Worm (Caenorhabditis elegans): ENCODE results near the gene C17F4.8.

The C17F4.8 gene

DNA sequence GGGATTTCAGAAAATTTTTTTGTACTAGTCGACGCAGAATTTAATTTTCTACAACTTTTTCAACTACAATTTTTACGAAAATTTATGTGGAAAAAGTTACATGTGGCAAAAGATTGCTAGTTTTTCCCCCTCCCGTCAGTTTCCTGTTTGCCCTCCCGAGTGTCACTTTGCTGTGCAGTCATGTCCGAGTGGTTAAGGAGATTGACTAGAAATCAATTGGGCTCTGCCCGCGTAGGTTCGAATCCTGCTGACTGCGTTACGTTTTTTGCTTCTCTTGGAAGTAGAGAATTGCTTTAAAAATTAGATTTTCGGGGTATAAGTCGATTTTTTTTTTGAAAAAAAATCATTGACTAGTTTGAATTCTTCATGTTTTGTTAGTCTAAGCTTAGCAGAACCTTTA, 33.2 kb upstream of the C17F4.8 start:
- TF ChIP-seq ceh-13 (GFP tag; optimal IDR thresholded peaks at IDR 0.05) (peak; percentile 49), scrt-1 (GFP tag; IDR thresholded peaks at IDR 0.05) (0 out of 2 replicates have a peak, but pooled peaks have one; percentile 19), tbx-11 (GFP tag; IDR thresholded peaks at IDR 0.05) (peak; percentile 58), tbx-37 (GFP tag; conservative IDR thresholded peaks at IDR 0.05) (no peak), ets-7 (tag; optimal IDR thresholded peaks at IDR 0.05) (no peak), hnd-1 (tag; optimal IDR thresholded peaks at IDR 0.05) (peak; percentile 1), tra-4 (tag; optimal IDR thresholded peaks at IDR 0.05) (no peak), sea-1 (GFP tag; conservative IDR thresholded peaks at IDR 0.05) (no peak), B0310.2 (tag; optimal IDR thresholded peaks at IDR 0.05) (no peak), ceh-36 (tag; optimal IDR thresholded peaks at IDR 0.05) (no peak), F13C5.2 (tag; optimal IDR thresholded peaks at IDR 0.05) (no peak), aly-1 (tag; optimal IDR thresholded peaks at IDR 0.05) (no peak), pes-1 (GFP tag; IDR thresholded peaks at IDR 0.05) (peak; percentile 82), ama-1 (optimal IDR thresholded peaks at IDR 0.05) (no peak), flt-1 (GFP tag; IDR thresholded peaks at IDR 0.05) (peak; percentile 60; the same call in 1 of the 2 replicates), hmbx-1 (tag; optimal IDR thresholded peaks at IDR 0.05) (no peak), hmg-4 (GFP tag; optimal IDR thresholded peaks at IDR 0.05) (no peak)

DNA sequence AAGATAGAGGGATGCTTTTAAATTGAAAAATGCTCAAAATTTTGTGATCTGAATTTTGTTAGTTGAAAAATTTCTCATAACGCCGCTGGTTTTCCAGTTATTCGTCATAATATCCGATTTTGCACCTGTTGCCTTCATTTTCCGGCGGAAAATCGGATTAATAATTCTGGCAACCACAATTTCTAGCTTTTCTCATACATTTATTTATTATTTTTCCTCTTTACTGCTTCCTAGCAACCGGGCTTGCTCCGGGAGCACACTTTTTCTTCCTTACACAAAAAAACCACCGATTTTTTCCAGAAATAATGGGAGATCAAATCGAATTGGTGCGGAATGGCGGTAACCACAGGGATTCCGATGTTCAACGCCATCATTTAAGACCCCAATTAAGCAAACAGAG, 32.7 kb upstream of the C17F4.8 start, which contains the start of gene F02E11.7:
Gene F02E11.7, plus strand, starts transcription at position 301 of the 400 bp plus-strand sequence.
- TF ChIP-seq hmbx-1 (tag; optimal IDR thresholded peaks at IDR 0.05): no peak
- no peak for TF ChIP-seq tra-4 (tag; optimal IDR thresholded peaks at IDR 0.05)
- no peak for TF ChIP-seq F13C5.2 (tag; optimal IDR thresholded peaks at IDR 0.05)
- TF ChIP-seq ceh-13 (GFP tag; optimal IDR thresholded peaks at IDR 0.05): no peak
- no peak for TF ChIP-seq ceh-36 (tag; optimal IDR thresholded peaks at IDR 0.05)
- no peak for TF ChIP-seq ets-7 (tag; optimal IDR thresholded peaks at IDR 0.05)
- TF ChIP-seq pes-1 (GFP tag; IDR thresholded peaks at IDR 0.05): no peak
- no peak for TF ChIP-seq tbx-37 (GFP tag; conservative IDR thresholded peaks at IDR 0.05)
- no peak for TF ChIP-seq hmg-4 (GFP tag; optimal IDR thresholded peaks at IDR 0.05)
- TF ChIP-seq scrt-1 (GFP tag; IDR thresholded peaks at IDR 0.05): no peak
- no peak for TF ChIP-seq B0310.2 (tag; optimal IDR thresholded peaks at IDR 0.05)
- no peak for TF ChIP-seq ama-1 (optimal IDR thresholded peaks at IDR 0.05)
- TF ChIP-seq tbx-11 (GFP tag; IDR thresholded peaks at IDR 0.05): no peak

DNA sequence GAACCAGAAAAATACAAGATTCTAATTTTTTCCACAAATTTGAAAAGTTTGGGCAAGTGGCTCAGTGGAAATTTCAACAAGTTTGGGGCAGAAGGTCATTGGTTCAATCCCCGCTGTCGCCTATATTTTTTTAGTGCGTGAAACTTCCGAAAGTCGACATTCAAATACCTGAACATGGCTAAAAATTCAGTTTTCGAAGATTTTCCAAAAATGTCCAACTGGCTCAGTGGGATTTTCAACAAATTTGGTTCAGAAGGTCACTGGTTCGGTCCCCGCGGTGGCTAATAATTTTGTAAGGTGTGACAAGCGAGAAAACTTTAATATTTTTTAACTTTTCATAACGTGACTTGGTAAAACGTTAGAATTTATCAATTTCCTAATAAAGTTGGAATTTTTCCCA, 30.1 kb upstream of the C17F4.8 start:
- no peak for TF ChIP-seq hmbx-1 (tag; optimal IDR thresholded peaks at IDR 0.05)
- no peak for TF ChIP-seq ets-7 (tag; optimal IDR thresholded peaks at IDR 0.05)
- no peak for TF ChIP-seq scrt-1 (GFP tag; IDR thresholded peaks at IDR 0.05)
- no peak for TF ChIP-seq pes-1 (GFP tag; IDR thresholded peaks at IDR 0.05)
- no peak for TF ChIP-seq tra-4 (tag; optimal IDR thresholded peaks at IDR 0.05)
- no peak for TF ChIP-seq F13C5.2 (tag; optimal IDR thresholded peaks at IDR 0.05)
- no peak for TF ChIP-seq ama-1 (optimal IDR thresholded peaks at IDR 0.05)
- TF ChIP-seq flt-1 (GFP tag; IDR thresholded peaks at IDR 0.05): no peak
- TF ChIP-seq ceh-13 (GFP tag; optimal IDR thresholded peaks at IDR 0.05): no peak
- TF ChIP-seq tbx-11 (GFP tag; IDR thresholded peaks at IDR 0.05): no peak
- TF ChIP-seq ceh-36 (tag; optimal IDR thresholded peaks at IDR 0.05): no peak
- TF ChIP-seq hmg-4 (GFP tag; optimal IDR thresholded peaks at IDR 0.05): no peak
- no peak for TF ChIP-seq sea-1 (GFP tag; conservative IDR thresholded peaks at IDR 0.05)

DNA sequence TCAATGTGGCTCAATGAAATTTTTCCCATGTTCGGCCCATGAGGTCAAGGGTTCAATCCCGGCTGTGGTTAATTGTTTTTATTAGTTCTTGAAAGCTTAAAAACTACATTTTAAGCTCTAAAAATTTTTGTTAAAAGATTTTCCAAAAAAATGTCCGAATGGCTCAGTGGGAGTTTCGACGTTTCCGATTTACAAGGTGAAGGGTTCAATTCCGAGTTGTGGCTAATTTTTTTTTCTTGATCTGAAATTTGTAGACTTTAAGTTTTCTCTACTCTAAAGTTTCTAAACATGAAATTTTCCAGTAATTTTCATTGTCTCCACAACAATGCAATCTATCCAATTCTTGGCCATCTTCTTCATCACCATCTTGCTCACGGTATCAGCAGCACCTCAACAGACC, 27.9 kb upstream of the C17F4.8 start, which contains the start of gene F02E11.2:
Gene F02E11.2, plus strand, starts transcription at position 301 of the 400 bp plus-strand sequence.
- no peak for TF ChIP-seq ama-1 (optimal IDR thresholded peaks at IDR 0.05)

DNA sequence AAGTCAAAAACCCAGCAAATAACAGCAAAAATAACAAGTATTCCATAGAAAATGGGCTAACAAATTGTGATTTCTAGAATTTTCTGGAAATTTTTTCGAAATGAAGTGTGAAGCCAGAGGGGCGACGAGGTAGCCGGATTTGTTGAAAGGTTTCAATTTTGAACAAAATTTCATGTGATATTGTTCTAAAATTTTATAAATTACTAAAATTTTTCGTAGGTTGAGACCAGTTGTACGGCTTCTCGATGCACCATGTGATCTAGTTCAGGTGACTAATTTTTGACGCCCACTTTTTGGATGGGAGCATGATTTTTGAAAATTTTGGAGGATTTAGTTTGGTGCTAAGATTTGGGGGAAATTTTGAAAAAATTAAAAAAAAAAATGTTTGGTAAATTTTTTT, 24.6 kb upstream of the C17F4.8 start, which contains the start of gene gcy-19:
Gene gcy-19, minus strand, starts transcription at position 101 of the 400 bp plus-strand sequence.
- TF ChIP-seq flt-1 (GFP tag; IDR thresholded peaks at IDR 0.05): no peak
- no peak for TF ChIP-seq scrt-1 (GFP tag; IDR thresholded peaks at IDR 0.05)
- no peak for TF ChIP-seq F13C5.2 (tag; optimal IDR thresholded peaks at IDR 0.05)
- no peak for TF ChIP-seq tbx-11 (GFP tag; IDR thresholded peaks at IDR 0.05)
- no peak for TF ChIP-seq aly-1 (tag; optimal IDR thresholded peaks at IDR 0.05)
- no peak for TF ChIP-seq ama-1 (optimal IDR thresholded peaks at IDR 0.05)
- no peak for TF ChIP-seq ceh-13 (GFP tag; optimal IDR thresholded peaks at IDR 0.05)

DNA sequence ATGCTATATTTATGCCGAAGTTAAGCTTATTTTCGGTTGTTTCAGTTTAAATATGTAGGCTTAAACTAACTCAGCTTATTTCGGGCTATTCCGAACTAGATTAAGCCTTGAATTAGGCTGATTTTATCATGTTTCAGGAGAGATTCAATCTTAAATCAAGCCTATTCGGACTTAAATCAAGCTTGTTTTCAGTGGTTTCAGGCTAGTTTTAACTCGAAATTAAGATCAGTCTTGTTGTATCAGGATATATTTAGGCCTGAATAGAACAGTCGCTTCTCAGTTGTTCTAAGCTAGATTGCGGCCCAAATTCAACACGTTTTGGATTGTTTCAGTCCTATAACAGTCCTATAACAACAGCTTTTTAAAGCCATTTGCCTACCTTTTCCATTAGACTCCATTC, 17.2 kb upstream of the C17F4.8 start:
- TF ChIP-seq tra-4 (tag; optimal IDR thresholded peaks at IDR 0.05) (no peak), ceh-13 (GFP tag; optimal IDR thresholded peaks at IDR 0.05) (no peak), hnd-1 (tag; optimal IDR thresholded peaks at IDR 0.05) (no peak), F13C5.2 (tag; optimal IDR thresholded peaks at IDR 0.05) (no peak), tbx-11 (GFP tag; IDR thresholded peaks at IDR 0.05) (no peak), aly-1 (tag; optimal IDR thresholded peaks at IDR 0.05) (no peak), B0310.2 (tag; optimal IDR thresholded peaks at IDR 0.05) (no peak), sea-1 (GFP tag; conservative IDR thresholded peaks at IDR 0.05) (no peak), ets-7 (tag; optimal IDR thresholded peaks at IDR 0.05) (no peak), ama-1 (optimal IDR thresholded peaks at IDR 0.05) (no peak), hmg-4 (GFP tag; optimal IDR thresholded peaks at IDR 0.05) (no peak), ceh-36 (tag; optimal IDR thresholded peaks at IDR 0.05) (no peak), pes-1 (GFP tag; IDR thresholded peaks at IDR 0.05) (no peak), hmbx-1 (tag; optimal IDR thresholded peaks at IDR 0.05) (no peak)

DNA sequence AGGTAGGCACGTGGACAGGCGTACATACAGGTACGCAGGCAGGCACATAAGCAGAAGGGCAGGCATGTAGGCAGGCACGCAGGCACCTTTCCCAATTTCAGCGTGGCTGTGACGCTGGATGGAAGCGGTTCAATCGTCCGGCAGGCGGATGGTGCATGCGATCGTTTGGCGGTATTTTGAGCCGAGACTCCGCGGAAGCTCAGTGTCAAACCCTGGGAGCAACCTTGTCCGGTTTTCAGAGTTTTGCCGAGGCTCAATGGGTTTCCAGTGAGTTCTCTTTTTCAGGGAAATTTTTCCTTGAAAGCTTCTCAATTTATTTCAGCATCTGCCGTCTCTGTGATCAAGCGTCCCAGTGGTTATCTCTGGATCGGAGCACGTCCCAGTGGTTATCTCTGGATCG, 15.6 kb upstream of the C17F4.8 start:
- TF ChIP-seq hnd-1 (tag; optimal IDR thresholded peaks at IDR 0.05): no peak

DNA sequence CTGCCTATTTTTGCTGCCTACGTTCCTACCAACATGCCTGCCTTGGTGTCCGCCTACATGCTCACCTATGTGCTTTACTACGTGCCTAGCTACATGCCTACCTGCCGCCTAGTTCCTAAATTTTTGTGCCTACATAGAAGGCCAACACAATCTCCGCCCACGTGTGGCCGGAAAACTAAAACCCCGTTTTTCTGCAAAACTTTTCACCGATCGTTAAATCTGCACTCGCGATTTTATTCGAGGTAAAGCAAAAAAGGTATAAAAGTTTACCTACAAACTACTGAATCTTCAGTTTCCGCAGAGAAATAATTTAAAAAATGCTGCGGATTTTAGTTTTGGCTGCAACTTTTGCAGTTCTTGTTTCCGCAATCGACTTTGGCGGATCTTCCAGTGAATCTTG, 14.8 kb upstream of the C17F4.8 start, which contains the start of gene clec-124:
Gene clec-124, plus strand, starts transcription at position 301 of the 400 bp plus-strand sequence.
- no peak for TF ChIP-seq hmg-4 (GFP tag; optimal IDR thresholded peaks at IDR 0.05)
- TF ChIP-seq F13C5.2 (tag; optimal IDR thresholded peaks at IDR 0.05): no peak
- TF ChIP-seq ama-1 (optimal IDR thresholded peaks at IDR 0.05): no peak
- no peak for TF ChIP-seq tbx-11 (GFP tag; IDR thresholded peaks at IDR 0.05)
- no peak for TF ChIP-seq ceh-13 (GFP tag; optimal IDR thresholded peaks at IDR 0.05)
- TF ChIP-seq pes-1 (GFP tag; IDR thresholded peaks at IDR 0.05): no peak
- TF ChIP-seq ets-7 (tag; optimal IDR thresholded peaks at IDR 0.05): no peak
- TF ChIP-seq aly-1 (tag; optimal IDR thresholded peaks at IDR 0.05): no peak
- no peak for TF ChIP-seq hmbx-1 (tag; optimal IDR thresholded peaks at IDR 0.05)
- TF ChIP-seq flt-1 (GFP tag; IDR thresholded peaks at IDR 0.05): no peak
- TF ChIP-seq sea-1 (GFP tag; conservative IDR thresholded peaks at IDR 0.05): no peak
- TF ChIP-seq scrt-1 (GFP tag; IDR thresholded peaks at IDR 0.05): no peak
- no peak for TF ChIP-seq ceh-36 (tag; optimal IDR thresholded peaks at IDR 0.05)
- no peak for TF ChIP-seq tbx-37 (GFP tag; conservative IDR thresholded peaks at IDR 0.05)
- TF ChIP-seq hnd-1 (tag; optimal IDR thresholded peaks at IDR 0.05): no peak
- TF ChIP-seq tra-4 (tag; optimal IDR thresholded peaks at IDR 0.05): no peak
- no peak for TF ChIP-seq B0310.2 (tag; optimal IDR thresholded peaks at IDR 0.05)

Data from whole organism, early embryonic.